Worm (Caenorhabditis elegans) whole organism, late embryonic: Measurements from ENCODE around the gene K08D8.2.

Source experiments
- C08G9.2 ChIP-seq: sonication (generic microtip); optimal IDR thresholded peaks from 2 replicates; lab custom pipeline; 2016; ENCODE audit warnings: mild to moderate bottlenecking, missing genetic modification characterization, moderate library complexity, missing compliant biosample characterization
- C38D4.7 ChIP-seq: fragments of 200-800 bp; sonication (Bioruptor generic); optimal IDR thresholded peaks from 2 replicates; lab custom pipeline; 2018; ENCODE audit warnings: mild to moderate bottlenecking, missing genetic modification characterization, moderate library complexity, missing compliant biosample characterization
- K02D7.2 ChIP-seq: sonication (generic microtip); optimal IDR thresholded peaks from 2 replicates; lab custom pipeline; 2017; ENCODE audit warnings: mild to moderate bottlenecking, missing genetic modification characterization, missing compliant biosample characterization
- Y22D7AL.16 ChIP-seq: sonication (generic microtip); optimal IDR thresholded peaks from 2 replicates; lab custom pipeline; 2016; ENCODE audit warnings: missing genetic modification characterization, missing compliant biosample characterization
- ama-1 ChIP-seq: fragments of 150-350 bp; optimal IDR thresholded peaks from 2 replicates; lab custom pipeline; 2014
- ceh-14 ChIP-seq: sonication (generic microtip); optimal IDR thresholded peaks from 2 replicates; lab custom pipeline; 2016; ENCODE audit warnings: missing genotype, missing genetic modification characterization, missing compliant biosample characterization
- ceh-22 ChIP-seq: sonication (generic microtip); optimal IDR thresholded peaks from 2 replicates; lab custom pipeline; 2017; ENCODE audit warnings: missing biosample characterization, missing genetic modification characterization
- ceh-24 ChIP-seq: sonication (generic microtip); optimal IDR thresholded peaks from 2 replicates; lab custom pipeline; 2016; ENCODE audit warnings: mild to moderate bottlenecking, missing genetic modification characterization, missing compliant biosample characterization
- ceh-30 ChIP-seq: fragments of 150-350 bp; optimal IDR thresholded peaks from 2 replicates; lab custom pipeline; 2014; ENCODE audit warnings: missing biosample characterization, missing genetic modification characterization
- ceh-45 ChIP-seq: fragments of 200-800 bp; sonication (Bioruptor generic); IDR thresholded peaks from 2 replicates; pipeline ENCODE4 v1.3.6; 2022; ENCODE audit warnings: missing genetic modification reagents, missing genetic modification characterization, missing compliant biosample characterization
- ceh-48 ChIP-seq: sonication (generic microtip); optimal IDR thresholded peaks from 2 replicates; lab custom pipeline; 2016; ENCODE audit warnings: missing genetic modification characterization, inconsistent platforms, missing compliant biosample characterization
- dve-1 ChIP-seq: sonication (generic microtip); optimal IDR thresholded peaks from 2 replicates; lab custom pipeline; 2017; ENCODE audit warnings: antibody characterized with exemption, mild to moderate bottlenecking, missing genetic modification characterization, missing compliant biosample characterization
- elt-2 ChIP-seq: sonication (generic microtip); optimal IDR thresholded peaks from 2 replicates; lab custom pipeline; 2016; ENCODE audit warnings: missing genetic modification reagents, missing genetic modification characterization, missing compliant biosample characterization
- fkh-6 ChIP-seq: sonication (generic microtip); optimal IDR thresholded peaks from 2 replicates; lab custom pipeline; 2016; ENCODE audit warnings: missing genetic modification characterization, missing compliant biosample characterization
- gmeb-2 ChIP-seq: sonication (generic microtip); optimal IDR thresholded peaks from 2 replicates; lab custom pipeline; 2016; ENCODE audit warnings: missing genetic modification characterization, inconsistent platforms, missing compliant biosample characterization
- hlh-13 ChIP-seq: fragments of 200-800 bp; sonication (Bioruptor generic); optimal IDR thresholded peaks from 2 replicates; lab custom pipeline; 2018; ENCODE audit warnings: mild to moderate bottlenecking, missing genetic modification characterization, missing compliant biosample characterization
- hlh-6 ChIP-seq: sonication (generic microtip); optimal IDR thresholded peaks from 2 replicates; lab custom pipeline; 2016; ENCODE audit warnings: missing genotype, missing genetic modification characterization, missing compliant biosample characterization
- hlh-8 ChIP-seq: sonication (generic microtip); optimal IDR thresholded peaks from 2 replicates; lab custom pipeline; 2016; ENCODE audit warnings: missing genotype, missing genetic modification characterization, missing compliant biosample characterization
- lim-6 ChIP-seq: sonication (generic microtip); optimal IDR thresholded peaks from 2 replicates; lab custom pipeline; 2016; ENCODE audit warnings: missing genetic modification characterization, missing compliant biosample characterization
- nfya-1 ChIP-seq: sonication (generic microtip); optimal IDR thresholded peaks from 2 replicates; lab custom pipeline; 2017; ENCODE audit warnings: missing genetic modification characterization, mild to moderate bottlenecking, missing compliant biosample characterization, antibody characterized with exemption, moderate library complexity
- pag-3 ChIP-seq: sonication (generic microtip); optimal IDR thresholded peaks from 2 replicates; lab custom pipeline; 2016; ENCODE audit warnings: missing compliant biosample characterization, missing genetic modification characterization, borderline replicate concordance
- pat-9 ChIP-seq: fragments of 200-800 bp; sonication (Bioruptor generic); optimal IDR thresholded peaks from 2 replicates; lab custom pipeline; 2018; ENCODE audit warnings: mild to moderate bottlenecking, missing genetic modification characterization, moderate library complexity, missing compliant biosample characterization
- pha-4 ChIP-seq: fragments of 150-350 bp; optimal IDR thresholded peaks from 2 replicates; lab custom pipeline; 2018; ENCODE audit warnings: missing biosample characterization, missing genetic modification reagents, missing genetic modification characterization
- pqm-1 ChIP-seq: sonication (generic microtip); optimal IDR thresholded peaks from 2 replicates; lab custom pipeline; 2016; ENCODE audit warnings: missing genetic modification characterization, missing compliant biosample characterization
- pros-1 ChIP-seq: fragments of 150-350 bp; optimal IDR thresholded peaks from 2 replicates; lab custom pipeline; 2014; ENCODE audit warnings: missing biosample characterization, missing genetic modification reagents, missing genetic modification characterization
- ref-2 ChIP-seq: sonication (generic microtip); optimal IDR thresholded peaks from 2 replicates; lab custom pipeline; 2016; ENCODE audit warnings: missing genetic modification characterization, missing compliant biosample characterization
- sox-2 ChIP-seq: fragments of 200-800 bp; sonication (Bioruptor generic); IDR thresholded peaks from 2 replicates; pipeline ENCODE4 v1.3.6; 2022; ENCODE audit warnings: missing genetic modification reagents, missing genetic modification characterization, missing compliant biosample characterization
- syd-9 ChIP-seq: sonication (generic microtip); optimal IDR thresholded peaks from 2 replicates; lab custom pipeline; 2016; ENCODE audit warnings: mild to moderate bottlenecking, missing genetic modification characterization, moderate library complexity, missing compliant biosample characterization
- tbx-7 ChIP-seq: sonication (generic microtip); optimal IDR thresholded peaks from 2 replicates; lab custom pipeline; 2016; ENCODE audit warnings: missing genotype, missing genetic modification characterization, missing compliant biosample characterization
- ttx-3 ChIP-seq: sonication (generic microtip); optimal IDR thresholded peaks from 2 replicates; lab custom pipeline; 2016; ENCODE audit warnings: missing genetic modification reagents, missing genetic modification characterization, missing compliant biosample characterization
- unc-42 ChIP-seq: sonication (generic microtip); optimal IDR thresholded peaks from 2 replicates; lab custom pipeline; 2016; ENCODE audit warnings: missing genotype, missing genetic modification characterization, missing compliant biosample characterization
- unc-86 ChIP-seq: sonication (generic microtip); optimal IDR thresholded peaks from 2 replicates; lab custom pipeline; 2016; ENCODE audit warnings: missing genetic modification characterization, missing compliant biosample characterization
- ztf-16 ChIP-seq: sonication (generic microtip); optimal IDR thresholded peaks from 2 replicates; lab custom pipeline; 2017; ENCODE audit warnings: missing genetic modification characterization, missing compliant biosample characterization

The K08D8.2 gene

DNA sequence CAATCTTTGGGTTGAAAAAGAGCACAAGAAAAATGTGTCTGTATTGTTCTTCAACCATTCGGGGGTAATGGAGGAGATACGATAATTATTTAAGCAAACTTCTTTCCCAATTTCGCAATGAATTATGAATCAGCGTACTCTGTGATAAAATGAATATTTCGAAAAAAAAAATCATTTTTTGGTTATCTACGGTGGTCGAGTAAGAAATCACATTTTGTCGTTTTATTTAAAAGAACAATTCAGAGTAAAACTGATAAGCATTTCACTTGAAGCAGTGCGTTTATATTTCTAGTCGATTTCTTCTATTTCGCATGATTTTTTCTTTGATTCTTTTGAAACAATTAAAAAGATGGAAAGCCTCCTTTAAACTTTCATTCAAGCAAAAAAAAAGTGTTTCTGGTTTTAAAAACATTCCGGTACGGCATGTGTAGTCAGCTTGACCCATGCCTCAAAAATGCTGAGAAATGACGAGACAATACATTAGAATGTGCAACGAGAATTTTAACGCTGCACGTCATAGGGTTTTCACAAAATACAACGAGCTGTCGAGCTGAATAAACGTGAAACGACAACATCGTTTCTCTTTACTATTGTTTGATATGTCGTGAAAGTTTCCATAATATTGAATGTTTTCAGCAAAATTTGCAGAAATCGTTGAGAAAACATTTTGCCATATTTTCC is at the start of gene K08D8.2:
Gene K08D8.2, plus strand, starts transcription at position 631 of the 681 bp plus-strand sequence.
- TF ChIP-seq Y22D7AL.16 (no peak), ttx-3 (no peak), elt-2 (tag; lab: Kevin White, UChicago) (no peak), ama-1 (lab: Kevin White, UChicago) (no peak), nfya-1 (tag; lab: Kevin White, UChicago) (no peak), C08G9.2 (no peak), hlh-8 (tag; lab: Kevin White, UChicago) (no peak), lim-6 (no peak)

DNA sequence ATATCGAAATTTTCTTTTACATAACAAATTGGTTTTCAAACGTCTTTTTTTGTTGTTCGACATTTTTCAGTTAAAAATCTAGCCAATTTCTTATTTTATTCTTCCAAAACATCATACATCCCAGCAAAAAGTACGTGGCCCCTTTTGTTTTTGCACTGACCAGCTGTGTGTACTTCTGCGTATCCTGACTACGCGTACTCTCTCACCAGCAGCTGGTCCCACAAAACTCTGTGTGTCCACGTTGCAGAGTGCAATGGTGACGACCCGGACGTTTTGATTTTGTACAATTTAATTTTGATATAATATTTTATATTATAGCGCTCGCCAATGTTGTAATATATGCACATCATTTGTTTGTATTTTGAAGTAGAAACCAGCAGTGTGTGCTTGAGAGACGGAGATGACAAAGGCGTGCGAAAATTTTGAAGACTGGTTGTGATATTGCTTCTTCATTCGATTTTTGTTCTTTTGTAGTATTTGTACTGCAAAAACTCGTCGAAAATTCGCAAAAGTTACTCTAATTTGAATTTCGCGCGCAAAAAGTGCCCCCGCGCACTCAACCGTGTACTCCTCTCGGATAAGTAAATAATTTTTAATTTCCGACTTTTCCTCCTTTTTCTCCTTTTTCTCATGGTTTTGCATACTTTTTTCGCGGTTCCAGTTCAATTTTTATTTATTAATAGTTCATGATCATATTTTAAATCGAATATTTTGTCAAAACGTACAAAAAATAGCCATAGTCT is 48.3 kb upstream of the K08D8.2 start:
- TF ChIP-seq pqm-1 (tag; lab: Kevin White, UChicago) = no peak
- no peak for TF ChIP-seq C38D4.7
- no peak for TF ChIP-seq ceh-48 (tag; lab: Kevin White, UChicago)
- TF ChIP-seq pag-3 (tag; lab: Kevin White, UChicago) = no peak
- no peak for TF ChIP-seq ama-1 (lab: Kevin White, UChicago)
- TF ChIP-seq ref-2 (tag; lab: Kevin White, UChicago) = no peak
- TF ChIP-seq ztf-16 (tag; lab: Kevin White, UChicago) = no peak
- TF ChIP-seq fkh-6 (tag; lab: Kevin White, UChicago) = no peak
- peak; percentile 38 for TF ChIP-seq elt-2 (tag; lab: Kevin White, UChicago)
- TF ChIP-seq syd-9 = no peak
- TF ChIP-seq gmeb-2 (tag; lab: Kevin White, UChicago) = no peak
- TF ChIP-seq ceh-45 (GFP tag; lab: Robert Waterston, UW) = no peak
- TF ChIP-seq hlh-13 (GFP tag; lab: Kevin White, UChicago) = no peak
- TF ChIP-seq nfya-1 (tag; lab: Kevin White, UChicago) = peak; percentile 14
- TF ChIP-seq ceh-24 (tag; lab: Kevin White, UChicago) = no peak
- TF ChIP-seq ceh-14 (tag; lab: Kevin White, UChicago) = no peak
- TF ChIP-seq dve-1 (tag; lab: Kevin White, UChicago) = no peak
- TF ChIP-seq ceh-30 (tag; lab: Kevin White, UChicago) = no peak
- peak; percentile 37 for TF ChIP-seq hlh-8 (tag; lab: Kevin White, UChicago)

DNA sequence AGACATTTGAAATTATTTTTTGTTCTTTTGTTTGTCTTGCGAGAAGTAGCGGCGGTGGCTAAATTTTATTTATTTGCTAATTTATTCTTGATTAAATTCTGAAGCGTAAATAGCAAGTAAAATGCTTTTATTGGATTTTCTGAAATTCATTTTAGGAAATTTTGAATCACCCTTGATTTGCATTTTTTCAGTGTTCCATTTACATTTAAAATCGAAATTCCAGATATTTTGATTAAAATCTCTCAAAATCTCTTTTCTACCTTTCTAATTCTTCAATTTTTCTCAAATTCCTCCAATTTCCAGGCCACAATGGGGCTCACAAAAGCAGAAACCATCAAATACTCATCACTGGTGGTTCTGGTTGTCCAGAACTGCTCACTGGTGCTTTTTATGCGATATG is 47.6 kb upstream of the K08D8.2 start, which contains the start of gene nstp-5:
Gene nstp-5, plus strand, starts transcription at position 301 of the 400 bp plus-strand sequence.
- TF ChIP-seq pag-3 (tag; lab: Kevin White, UChicago) = no peak
- TF ChIP-seq tbx-7 = no peak
- no peak for TF ChIP-seq dve-1 (tag; lab: Kevin White, UChicago)
- no peak for TF ChIP-seq gmeb-2 (tag; lab: Kevin White, UChicago)
- TF ChIP-seq K02D7.2 (tag; lab: Kevin White, UChicago) = no peak

DNA sequence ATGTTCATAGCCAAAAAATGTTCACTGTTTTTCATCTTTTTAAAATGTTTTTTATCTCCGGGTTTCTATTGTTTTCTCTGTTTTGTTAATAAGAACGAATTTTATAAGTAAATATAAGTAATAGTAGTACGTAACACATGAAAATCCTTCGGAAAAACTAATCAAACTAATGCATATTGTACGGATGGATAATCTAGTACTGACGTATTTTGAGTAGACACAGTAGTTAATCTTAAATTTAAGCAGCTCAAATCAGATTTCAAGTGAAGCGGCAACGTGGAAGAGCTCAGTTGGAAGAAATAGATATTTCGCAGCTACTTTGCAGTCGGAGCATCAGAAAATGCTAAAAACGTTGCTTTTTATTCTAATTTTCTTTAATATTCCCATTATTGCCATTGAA is 43.1 kb upstream of the K08D8.2 start, which contains the start of gene gcy-18:
Gene gcy-18, plus strand, starts transcription at position 301 of the 400 bp plus-strand sequence.
- TF ChIP-seq pha-4 (tag; lab: Kevin White, UChicago) = no peak
- TF ChIP-seq C08G9.2 = no peak
- no peak for TF ChIP-seq unc-86 (tag; lab: Kevin White, UChicago)
- no peak for TF ChIP-seq Y22D7AL.16
- no peak for TF ChIP-seq ceh-22
- no peak for TF ChIP-seq pros-1
- no peak for TF ChIP-seq dve-1 (tag; lab: Kevin White, UChicago)
- no peak for TF ChIP-seq pat-9 (tag; lab: Kevin White, UChicago)
- no peak for TF ChIP-seq unc-42 (tag; lab: Kevin White, UChicago)
- TF ChIP-seq hlh-6 (tag; lab: Kevin White, UChicago) = no peak
- TF ChIP-seq pqm-1 (tag; lab: Kevin White, UChicago) = no peak
- TF ChIP-seq sox-2 (GFP tag; lab: Robert Waterston, UW) = no peak
